Fruit fly (Drosophila melanogaster) whole organism, pupa: Measurements from ENCODE around the gene Lcp65Ae.

ENCODE experiments used
- CG10348 ChIP-seq: fragments of 200-800 bp; sonication (Bioruptor generic); IDR thresholded peaks from 2 replicates; pipeline ENCODE4 v1.3.6; 2022; ENCODE audit warnings: missing biosample characterization, missing genetic modification characterization
- CG12605 ChIP-seq: fragments of 200-800 bp; sonication (Bioruptor generic); IDR thresholded peaks from 2 replicates; pipeline ENCODE4 v1.3.6; 2022; ENCODE audit warnings: missing biosample characterization, missing genetic modification characterization
- CG13204 ChIP-seq: fragments of 200-800 bp; sonication (Bioruptor generic); optimal IDR thresholded peaks from 2 replicates; lab custom pipeline; 2018; ENCODE audit warnings: missing biosample characterization, mild to moderate bottlenecking, missing genetic modification characterization, moderate library complexity
- CG14655 ChIP-seq: fragments of 200-800 bp; sonication (Bioruptor generic); optimal IDR thresholded peaks from 3 replicates; lab custom pipeline; 2017; ENCODE audit warnings: mild to moderate bottlenecking, missing biosample characterization, missing genetic modification reagents, missing genetic modification characterization
- CG15710 ChIP-seq: fragments of 200-800 bp; sonication (Bioruptor generic); optimal IDR thresholded peaks from 2 replicates; lab custom pipeline; 2018; ENCODE audit warnings: missing biosample characterization, mild to moderate bottlenecking, missing genetic modification characterization, moderate library complexity
- CG17806 ChIP-seq: fragments of 200-800 bp; sonication (Bioruptor generic); optimal IDR thresholded peaks from 2 replicates; lab custom pipeline; 2018; ENCODE audit warnings: missing biosample characterization, mild to moderate bottlenecking, missing genetic modification characterization, moderate library complexity
- CG32121 ChIP-seq: fragments of 200-800 bp; sonication (Bioruptor generic); IDR thresholded peaks from 2 replicates; pipeline ENCODE4 v1.3.6; 2022; ENCODE audit warnings: missing biosample characterization, missing genetic modification characterization
- CG34367 ChIP-seq: fragments of 200-800 bp; sonication (Bioruptor generic); optimal IDR thresholded peaks from 2 replicates; lab custom pipeline; 2018; ENCODE audit warnings: missing biosample characterization, mild to moderate bottlenecking, missing genetic modification characterization
- CG4496 ChIP-seq: fragments of 200-800 bp; sonication (Bioruptor generic); IDR thresholded peaks from 3 replicates; pipeline ENCODE4 v1.3.6; 2022; ENCODE audit warnings: missing biosample characterization, missing genetic modification characterization
- CG8159 ChIP-seq: fragments of 200-800 bp; sonication (Bioruptor generic); optimal IDR thresholded peaks from 3 replicates; lab custom pipeline; 2018; ENCODE audit warnings: missing biosample characterization, mild to moderate bottlenecking, missing genetic modification characterization, moderate library complexity
- CG8301 ChIP-seq: fragments of 200-800 bp; sonication (Bioruptor generic); optimal IDR thresholded peaks from 2 replicates; lab custom pipeline; 2018; ENCODE audit warnings: missing biosample characterization, mild to moderate bottlenecking, missing genetic modification characterization
- CG9948 ChIP-seq: fragments of 200-800 bp; sonication (Bioruptor generic); optimal IDR thresholded peaks from 2 replicates; lab custom pipeline; 2018; ENCODE audit warnings: missing biosample characterization, mild to moderate bottlenecking, missing genetic modification characterization, moderate library complexity
- D1 ChIP-seq: fragments of 200-800 bp; sonication (Bioruptor generic); optimal IDR thresholded peaks from 2 replicates; lab custom pipeline; 2018; ENCODE audit warnings: missing biosample characterization, mild to moderate bottlenecking, missing genetic modification characterization, moderate library complexity
- EcR ChIP-seq: fragments of 200-800 bp; sonication (Bioruptor generic); optimal IDR thresholded peaks from 3 replicates; lab custom pipeline; 2019; ENCODE audit warnings: missing biosample characterization, missing genetic modification characterization, mild to moderate bottlenecking, moderate library complexity, missing genetic modification reagents
- Ets98B ChIP-seq: fragments of 200-800 bp; sonication (Bioruptor generic); IDR thresholded peaks from 2 replicates; pipeline ENCODE4 v1.3.6; 2022; ENCODE audit warnings: missing biosample characterization, missing genetic modification characterization
- Pif1A ChIP-seq: fragments of 200-800 bp; sonication (Bioruptor generic); optimal IDR thresholded peaks from 3 replicates; lab custom pipeline; 2016; ENCODE audit warnings: missing biosample characterization, missing genetic modification characterization
- Pif1B ChIP-seq: fragments of 200-800 bp; sonication (Bioruptor generic); optimal IDR thresholded peaks from 3 replicates; lab custom pipeline; 2016; ENCODE audit warnings: missing biosample characterization, missing genetic modification characterization
- Snoo ChIP-seq: fragments of 200-800 bp; sonication (Bioruptor generic); optimal IDR thresholded peaks from 3 replicates; lab custom pipeline; 2017; ENCODE audit warnings: missing biosample characterization, mild to moderate bottlenecking, missing genetic modification characterization, inconsistent platforms
- fd96Ca ChIP-seq: fragments of 200-800 bp; sonication (Bioruptor generic); IDR thresholded peaks from 3 replicates; pipeline ENCODE4 v1.3.6; 2022; ENCODE audit warnings: missing biosample characterization, missing genetic modification characterization
- gl ChIP-seq: fragments of 200-800 bp; sonication (Bioruptor generic); optimal IDR thresholded peaks from 2 replicates; lab custom pipeline; 2018; ENCODE audit warnings: missing biosample characterization, mild to moderate bottlenecking, missing genetic modification characterization
- rn ChIP-seq: fragments of 200-800 bp; sonication (Bioruptor generic); IDR thresholded peaks from 2 replicates; pipeline ENCODE4 v1.3.6; 2022; ENCODE audit warnings: missing biosample characterization, missing genetic modification characterization

Gene Lcp65Ae

dm6 chr3L:6116881-6117280, 21.0 kb downstream of the Lcp65Ae start:
- TF ChIP-seq CG12605 (GFP tag; lab: Robert Waterston, UW) (no peak), Snoo (no peak), CG4496 (GFP tag; lab: Robert Waterston, UW) (no peak), CG34367 (tag; lab: Kevin White, UChicago) (no peak), D1 (no peak), CG9948 (tag; lab: Kevin White, UChicago) (no peak), CG13204 (GFP tag; lab: Kevin White, UChicago) (no peak), CG32121 (GFP tag; lab: Robert Waterston, UW) (no peak), Pif1A (GFP tag; lab: Kevin White, UChicago) (no peak), EcR (GFP tag; lab: Kevin White, UChicago) (no peak), Pif1B (no peak), CG15710 (no peak), gl (tag; lab: Kevin White, UChicago) (no peak), CG14655 (GFP tag; lab: Kevin White, UChicago) (no peak), CG8159 (tag; lab: Kevin White, UChicago) (no peak), CG10348 (GFP tag; lab: Robert Waterston, UW) (no peak), Ets98B (GFP tag; lab: Robert Waterston, UW) (no peak), CG17806 (tag; lab: Kevin White, UChicago) (no peak), CG8301 (no peak), fd96Ca (no peak)

DNA sequence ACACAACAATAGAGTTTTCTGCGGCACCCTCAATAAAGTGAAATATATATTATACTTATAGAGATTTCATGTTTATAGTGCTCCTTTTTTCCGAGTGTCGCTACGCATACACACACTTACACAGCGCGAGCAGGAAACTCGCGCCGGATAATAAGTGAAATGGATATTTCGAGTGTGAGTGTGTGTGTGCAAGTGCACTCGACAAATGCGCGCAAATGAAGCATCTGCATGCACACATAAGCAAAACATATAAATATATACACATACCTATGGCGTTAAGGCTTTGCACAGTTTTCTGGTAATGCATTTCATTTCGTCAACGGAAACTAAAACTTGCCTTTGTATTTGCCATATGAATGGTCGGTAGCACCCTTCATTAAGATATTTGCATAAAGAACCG, 22.4 kb downstream of the Lcp65Ae start:
- TF ChIP-seq Pif1B (no peak), EcR (GFP tag; lab: Kevin White, UChicago) (no peak), Snoo (no peak), CG8301 (no peak), CG10348 (GFP tag; lab: Robert Waterston, UW) (no peak), CG17806 (tag; lab: Kevin White, UChicago) (no peak)

- TF ChIP-seq CG34367 (tag; lab: Kevin White, UChicago) (no peak), D1 (no peak), CG10348 (GFP tag; lab: Robert Waterston, UW) (no peak), rn (GFP tag; lab: Robert Waterston, UW) (no peak), Pif1B (no peak)
These were observed 26.5 kb downstream of the Lcp65Ae start for dm6 chr3L:6111458-6111857.

dm6 chr3L:6110673-6111449, 27.1 kb downstream of the Lcp65Ae start:
- TF ChIP-seq CG4496 (GFP tag; lab: Robert Waterston, UW) (no peak), CG32121 (GFP tag; lab: Robert Waterston, UW) (no peak), Snoo (no peak), D1 (no peak), CG8159 (tag; lab: Kevin White, UChicago) (no peak), Pif1B (no peak), EcR (GFP tag; lab: Kevin White, UChicago) (no peak), CG10348 (GFP tag; lab: Robert Waterston, UW) (no peak), CG12605 (GFP tag; lab: Robert Waterston, UW) (no peak), CG15710 (no peak), CG17806 (tag; lab: Kevin White, UChicago) (no peak), rn (GFP tag; lab: Robert Waterston, UW) (no peak), CG14655 (GFP tag; lab: Kevin White, UChicago) (no peak), fd96Ca (no peak), Ets98B (GFP tag; lab: Robert Waterston, UW) (no peak)

DNA sequence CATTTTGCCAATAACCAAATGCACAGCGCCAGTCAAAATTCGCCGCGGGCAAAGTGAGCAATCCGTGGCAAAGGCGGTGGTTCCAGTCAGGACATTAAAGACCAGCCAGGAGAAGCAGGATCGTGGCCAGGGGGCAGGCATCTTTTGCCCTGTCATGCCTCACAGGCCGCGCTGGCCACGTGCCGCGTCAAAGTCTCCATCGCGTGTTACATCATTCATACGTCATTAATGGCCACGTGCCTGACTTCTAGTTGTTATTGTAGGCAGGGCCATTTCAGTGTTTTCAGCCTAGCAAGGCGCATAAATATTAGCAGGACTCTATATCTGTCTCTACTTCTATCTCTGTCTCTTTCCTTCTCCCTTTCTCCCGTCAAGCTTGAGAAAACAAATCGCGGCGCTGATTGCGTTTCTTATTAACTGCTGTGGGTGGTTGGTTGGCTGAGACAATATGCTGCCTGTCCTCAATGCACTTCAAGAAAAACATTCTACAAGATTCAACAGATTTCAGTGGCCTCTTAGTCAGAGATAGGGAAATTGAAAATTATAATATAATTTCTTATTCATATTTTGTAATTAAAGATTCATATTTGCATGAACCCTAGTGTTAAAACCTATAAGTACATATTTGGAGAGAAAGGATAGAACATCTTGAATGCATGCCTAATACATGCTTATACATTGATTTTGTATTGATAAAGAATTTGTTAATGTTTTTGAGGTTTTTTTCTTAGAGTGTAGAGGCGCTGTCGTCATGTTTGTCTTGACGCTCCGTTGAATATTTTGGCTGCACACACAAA, 29.5 kb downstream of the Lcp65Ae start:
- TF ChIP-seq D1 = no peak

DNA sequence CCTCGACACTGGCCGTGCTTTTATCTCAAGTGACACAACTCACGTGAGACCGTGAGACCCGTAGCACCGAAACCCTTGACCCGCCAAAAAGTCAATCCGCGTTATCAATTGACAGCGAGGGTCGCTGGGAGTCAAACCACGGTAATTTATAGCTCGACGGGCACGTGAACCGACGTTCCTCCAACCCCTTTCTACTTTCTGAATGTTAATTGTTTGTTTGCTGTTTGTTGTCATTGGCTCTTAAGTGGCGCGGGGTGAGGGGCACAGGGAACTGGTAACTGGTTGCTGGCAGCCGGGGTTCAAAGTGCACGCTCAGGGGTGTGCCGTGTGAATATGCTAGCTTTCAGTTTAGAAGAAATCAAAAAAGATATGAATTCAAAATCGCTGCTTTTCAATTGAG, 31.2 kb downstream of the Lcp65Ae start:
- no peak for TF ChIP-seq CG4496 (GFP tag; lab: Robert Waterston, UW)
- no peak for TF ChIP-seq CG34367 (tag; lab: Kevin White, UChicago)
- TF ChIP-seq CG13204 (GFP tag; lab: Kevin White, UChicago) = no peak
- TF ChIP-seq EcR (GFP tag; lab: Kevin White, UChicago) = no peak
- TF ChIP-seq Snoo = no peak
- no peak for TF ChIP-seq Pif1B
- TF ChIP-seq CG8301 = no peak
- no peak for TF ChIP-seq CG10348 (GFP tag; lab: Robert Waterston, UW)
- TF ChIP-seq Pif1A (GFP tag; lab: Kevin White, UChicago) = no peak
- TF ChIP-seq CG9948 (tag; lab: Kevin White, UChicago) = no peak
- no peak for TF ChIP-seq fd96Ca
- no peak for TF ChIP-seq CG12605 (GFP tag; lab: Robert Waterston, UW)
- TF ChIP-seq CG8159 (tag; lab: Kevin White, UChicago) = no peak
- TF ChIP-seq CG14655 (GFP tag; lab: Kevin White, UChicago) = no peak
- no peak for TF ChIP-seq CG32121 (GFP tag; lab: Robert Waterston, UW)
- TF ChIP-seq D1 = no peak
